Fruit fly (Drosophila melanogaster) whole organism: Measurements from ENCODE around the gene CG7557.

ENCODE experiments used
- CG8478 ChIP-seq: fragments of >200 bp; optimal IDR thresholded peaks from 2 replicates; lab custom pipeline; 2018; ENCODE audit warnings: inconsistent platforms
- Dll ChIP-seq: fragments of >200 bp; optimal IDR thresholded peaks from 2 replicates; lab custom pipeline; 2017
- EcR ChIP-seq, 2 experiments: fragments of >200 bp; optimal IDR thresholded peaks; 2 replicates each; lab custom pipeline; 2017; ENCODE audit warnings: missing biosample characterization in 2 of 2, missing genetic modification characterization in 2 of 2, missing genetic modification reagents in 2 of 2
- pan ChIP-seq: fragments of >200 bp; optimal IDR thresholded peaks from 2 replicates; lab custom pipeline; 2017
- psq ChIP-seq: fragments of >200 bp; optimal IDR thresholded peaks from 2 replicates; lab custom pipeline; 2017
- usp ChIP-seq: fragments of >200 bp; optimal IDR thresholded peaks from 2 replicates; lab custom pipeline; 2017; ENCODE audit warnings: missing biosample characterization, missing genetic modification characterization, mixed read lengths

DNA sequence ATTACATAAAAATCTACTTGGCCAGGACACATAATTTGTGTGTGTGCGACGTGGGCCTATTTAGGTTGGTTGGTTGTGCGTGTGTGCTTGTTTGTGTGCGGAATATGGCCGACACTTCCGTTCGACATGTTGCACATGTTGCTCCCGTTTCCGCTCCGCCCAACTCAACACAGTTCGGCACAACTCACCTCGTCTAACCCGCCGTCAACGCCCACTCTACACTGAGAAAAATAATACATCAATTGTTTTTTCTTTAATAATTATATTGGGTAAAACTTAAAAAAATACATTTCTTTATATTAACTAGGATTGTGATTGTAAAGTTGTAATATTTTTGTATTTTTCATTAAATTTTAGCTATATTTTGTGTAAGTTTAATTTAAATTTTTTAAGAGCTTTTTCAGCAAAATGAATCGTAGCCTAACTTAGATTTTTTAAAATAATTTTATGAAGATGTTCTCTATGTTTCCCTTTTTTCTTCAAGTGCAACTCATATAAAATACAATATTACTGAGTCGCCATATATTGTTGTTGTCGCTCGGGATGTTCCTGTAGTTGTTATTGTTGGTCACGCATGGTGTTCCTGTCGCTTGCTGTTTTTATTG lies 46.4 kb upstream of the CG7557 start:
- no peak for TF ChIP-seq psq (lab: Kevin White, UChicago)
- no peak for TF ChIP-seq usp (GFP tag; lab: Kevin White, UChicago)
- TF ChIP-seq EcR (GFP tag; optimal IDR thresholded peaks at IDR 0.05; lab: Kevin White, UChicago): no peak
- no peak for TF ChIP-seq pan
- TF ChIP-seq Dll (lab: Kevin White, UChicago): no peak
- no peak for TF ChIP-seq CG8478 (lab: Kevin White, UChicago)
